Worm (Caenorhabditis elegans): ENCODE data around the gene pax-1.
A peak's percentile ranks its signal among the peaks of the same experiment; 100 is the strongest.

pax-1 gene

DNA sequence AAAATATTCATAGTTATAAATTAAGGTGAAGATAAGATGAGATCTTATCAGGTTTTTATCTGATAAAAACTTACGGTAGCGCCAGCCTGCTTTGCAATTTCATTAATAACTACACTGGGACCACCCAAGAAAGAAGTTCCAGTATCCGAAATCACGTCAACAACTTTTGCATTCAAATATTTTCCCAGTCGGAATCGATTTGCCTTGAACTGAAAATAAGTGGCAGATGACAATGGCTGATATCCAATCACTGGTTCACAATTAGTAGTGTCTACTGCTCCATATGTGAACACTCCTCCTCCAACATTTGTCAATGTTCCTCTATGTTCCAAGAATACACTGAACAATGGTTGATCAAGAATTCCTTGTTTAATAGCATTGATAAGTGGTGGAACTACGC lies 41.5 kb downstream of the pax-1 start, which contains the start of gene F21F8.5:
F21F8.5 (minus strand) TSS at position 101 of the 400 bp plus-strand sequence.
- TF ChIP-seq ceh-82 (tag; optimal IDR thresholded peaks at IDR 0.05) (no peak), R02D3.7 (tag; optimal IDR thresholded peaks at IDR 0.05) (no peak), Y55F3AM.14 (GFP tag; optimal IDR thresholded peaks at IDR 0.05) (no peak), nhr-77 (tag; optimal IDR thresholded peaks at IDR 0.05) (no peak), crh-2 (tag; optimal IDR thresholded peaks at IDR 0.05) (no peak)

DNA sequence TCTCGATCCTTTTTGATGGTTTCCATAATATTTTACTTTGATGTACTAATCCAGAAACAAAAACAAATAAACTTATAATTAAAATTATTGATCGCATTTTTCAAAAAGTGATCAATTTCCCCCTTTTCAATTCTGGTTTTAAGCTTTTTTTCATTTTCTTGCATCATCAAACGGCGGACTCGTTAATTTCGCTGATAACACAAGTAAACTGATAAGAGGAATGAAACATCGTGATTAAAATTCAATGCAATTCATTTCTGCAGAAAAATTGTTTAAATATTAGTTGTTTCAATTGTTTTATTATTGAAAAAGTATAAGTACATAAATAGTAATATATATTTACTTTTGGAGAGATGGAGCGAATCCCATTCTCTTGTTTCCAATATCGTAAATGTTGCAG lies 42.5 kb downstream of the pax-1 start:
- TF ChIP-seq nhr-237 (tag; optimal IDR thresholded peaks at IDR 0.05) (no peak), mdl-1 (tag; optimal IDR thresholded peaks at IDR 0.05) (no peak), elt-3 (tag; optimal IDR thresholded peaks at IDR 0.05) (no peak), dmd-4 (tag; optimal IDR thresholded peaks at IDR 0.05) (no peak), sma-9 (GFP tag; optimal IDR thresholded peaks at IDR 0.05) (peak; percentile 63), sma-9 (tag; optimal IDR thresholded peaks at IDR 0.05) (no peak), zag-1 (tag; optimal IDR thresholded peaks at IDR 0.05) (no peak), skn-1 (tag; optimal IDR thresholded peaks at IDR 0.05) (no peak), nhr-12 (tag; optimal IDR thresholded peaks at IDR 0.05) (no peak), F13H6.1 (tag; optimal IDR thresholded peaks at IDR 0.05) (no peak), nhr-6 (tag; optimal IDR thresholded peaks at IDR 0.05) (no peak), peb-1 (tag; optimal IDR thresholded peaks at IDR 0.05) (no peak), nhr-21 (tag; optimal IDR thresholded peaks at IDR 0.05) (no peak), C34F6.9 (tag; optimal IDR thresholded peaks at IDR 0.05) (no peak), ztf-11 (tag; optimal IDR thresholded peaks at IDR 0.05) (no peak), nhr-25 (tag; optimal IDR thresholded peaks at IDR 0.05) (no peak), blmp-1 (tag; optimal IDR thresholded peaks at IDR 0.05; ENCODE audit: insufficient read depth) (no peak), crh-2 (tag; optimal IDR thresholded peaks at IDR 0.05) (peak; percentile 77), lin-39 (tag; optimal IDR thresholded peaks at IDR 0.05) (no peak), R02D3.7 (tag; optimal IDR thresholded peaks at IDR 0.05) (no peak), aly-2 (tag; optimal IDR thresholded peaks at IDR 0.05) (no peak), ceh-82 (tag; optimal IDR thresholded peaks at IDR 0.05) (no peak), fos-1 (tag; optimal IDR thresholded peaks at IDR 0.05) (peak; percentile 73), sem-4 (tag; optimal IDR thresholded peaks at IDR 0.05) (no peak), nhr-129 (tag; optimal IDR thresholded peaks at IDR 0.05) (peak; percentile 66), alr-1 (tag; optimal IDR thresholded peaks at IDR 0.05) (no peak), lsy-2 (tag; optimal IDR thresholded peaks at IDR 0.05) (peak in 1 of 2 experiments; percentile 24), snpc-4 (tag; optimal IDR thresholded peaks at IDR 0.05) (no peak), nhr-10 (tag; optimal IDR thresholded peaks at IDR 0.05) (no peak), nhr-77 (tag; optimal IDR thresholded peaks at IDR 0.05) (no peak), sma-3 (GFP tag; optimal IDR thresholded peaks at IDR 0.05) (peak; percentile 34), mab-5 (tag; optimal IDR thresholded peaks at IDR 0.05) (no peak), Y55F3AM.14 (GFP tag; optimal IDR thresholded peaks at IDR 0.05) (no peak), ceh-16 (tag; optimal IDR thresholded peaks at IDR 0.05) (no peak), mbf-1 (tag; optimal IDR thresholded peaks at IDR 0.05) (no peak), nhr-23 (tag; optimal IDR thresholded peaks at IDR 0.05) (no peak), unc-62 (GFP tag; optimal IDR thresholded peaks at IDR 0.05) (no peak), elt-1 (tag; optimal IDR thresholded peaks at IDR 0.05) (no peak), ZK546.5 (tag; optimal IDR thresholded peaks at IDR 0.05) (no peak), lin-11 (tag; optimal IDR thresholded peaks at IDR 0.05) (no peak), ztf-1 (GFP tag; conservative IDR thresholded peaks at IDR 0.05) (no peak), lin-13 (GFP tag; optimal IDR thresholded peaks at IDR 0.05) (peak; percentile 16), ztf-4 (tag; optimal IDR thresholded peaks at IDR 0.05) (no peak), gmeb-1 (tag; optimal IDR thresholded peaks at IDR 0.05) (peak; percentile 71), unc-55 (GFP tag; optimal IDR thresholded peaks at IDR 0.05) (no peak), ama-1 (optimal IDR thresholded peaks at IDR 0.05) (no peak), egl-27 (tag; optimal IDR thresholded peaks at IDR 0.05) (no peak), nhr-11 (tag; optimal IDR thresholded peaks at IDR 0.05) (no peak), unc-39 (tag; optimal IDR thresholded peaks at IDR 0.05) (no peak)

Measured in whole organism, L2 larva.